Worm (Caenorhabditis elegans) whole organism, L2 larva: ENCODE data around the gene frpr-3.

Source experiments
- F13H6.1 ChIP-seq: sonication (generic microtip); optimal IDR thresholded peaks from 2 replicates; lab custom pipeline; 2016; ENCODE audit warnings: missing genetic modification characterization, missing compliant biosample characterization
- R02D3.7 ChIP-seq: fragments of 150-350 bp; optimal IDR thresholded peaks from 2 replicates; lab custom pipeline; 2014; ENCODE audit warnings: missing biosample characterization, missing genetic modification characterization
- Y55F3AM.14 ChIP-seq: fragments of 200-800 bp; sonication (Bioruptor generic); optimal IDR thresholded peaks from 2 replicates; lab custom pipeline; 2018; ENCODE audit warnings: mild to moderate bottlenecking, missing genetic modification characterization, missing compliant biosample characterization
- ZK546.5 ChIP-seq: sonication (generic microtip); optimal IDR thresholded peaks from 2 replicates; lab custom pipeline; 2017; ENCODE audit warnings: missing biosample characterization, missing genetic modification characterization
- alr-1 ChIP-seq: fragments of 150-350 bp; optimal IDR thresholded peaks from 2 replicates; lab custom pipeline; 2014; ENCODE audit warnings: missing biosample characterization, missing genetic modification characterization
- blmp-1 ChIP-seq: sonication (generic microtip); optimal IDR thresholded peaks from 2 replicates; lab custom pipeline; 2017; ENCODE audit warnings: missing genetic modification characterization, mild to moderate bottlenecking, missing compliant biosample characterization, antibody characterized with exemption, moderate library complexity; ENCODE audit not compliant: insufficient read depth
- ceh-16 ChIP-seq: fragments of 150-350 bp; optimal IDR thresholded peaks from 2 replicates; lab custom pipeline; 2014; ENCODE audit warnings: missing biosample characterization, missing genetic modification characterization
- ceh-82 ChIP-seq: fragments of 150-350 bp; optimal IDR thresholded peaks from 2 replicates; lab custom pipeline; 2014; ENCODE audit warnings: missing biosample characterization, missing genetic modification characterization
- crh-2 ChIP-seq: sonication (generic microtip); optimal IDR thresholded peaks from 2 replicates; lab custom pipeline; 2017; ENCODE audit warnings: missing biosample characterization, missing genetic modification characterization
- dmd-4 ChIP-seq: sonication (generic microtip); optimal IDR thresholded peaks from 2 replicates; lab custom pipeline; 2017; ENCODE audit warnings: missing biosample characterization, missing genetic modification characterization
- egl-27 ChIP-seq: sonication (generic microtip); optimal IDR thresholded peaks from 3 replicates; lab custom pipeline; 2017; ENCODE audit warnings: missing biosample characterization, missing genetic modification reagents, missing genetic modification characterization
- elt-1 ChIP-seq: fragments of 150-350 bp; optimal IDR thresholded peaks from 2 replicates; lab custom pipeline; 2014; ENCODE audit warnings: missing biosample characterization, missing genetic modification characterization
- fos-1 ChIP-seq: fragments of 150-350 bp; optimal IDR thresholded peaks from 2 replicates; lab custom pipeline; 2014; ENCODE audit warnings: missing biosample characterization, missing genetic modification characterization
- gmeb-1 ChIP-seq: fragments of 150-350 bp; optimal IDR thresholded peaks from 2 replicates; lab custom pipeline; 2014; ENCODE audit warnings: missing biosample characterization, missing genetic modification characterization
- lin-11 ChIP-seq: fragments of 150-350 bp; sonication (generic microtip); optimal IDR thresholded peaks from 2 replicates; lab custom pipeline; 2014; ENCODE audit warnings: missing biosample characterization, missing genetic modification characterization, inconsistent platforms, mixed read lengths
- lin-39 ChIP-seq: fragments of 150-350 bp; optimal IDR thresholded peaks from 2 replicates; lab custom pipeline; 2014; ENCODE audit warnings: missing biosample characterization, missing genetic modification reagents, missing genetic modification characterization
- lsy-2 ChIP-seq, 2 experiments: fragments of 150-350 bp in 1 of 2; sonication (generic microtip) in 1 of 2; optimal IDR thresholded peaks; 2 replicates each; lab custom pipeline; 2014 to 2017; ENCODE audit warnings: missing biosample characterization in 2 of 2, missing genetic modification characterization in 2 of 2
- mab-5 ChIP-seq: fragments of 150-350 bp; optimal IDR thresholded peaks from 2 replicates; lab custom pipeline; 2014; ENCODE audit warnings: missing biosample characterization, missing genetic modification characterization
- mdl-1 ChIP-seq, 2 experiments: fragments of 150-350 bp in 1 of 2; sonication (generic microtip) in 1 of 2; optimal IDR thresholded peaks; 2 replicates each; lab custom pipeline; 2017; ENCODE audit warnings: missing biosample characterization in 2 of 2, missing genetic modification characterization in 2 of 2
- nhr-11 ChIP-seq: fragments of 150-350 bp; optimal IDR thresholded peaks from 2 replicates; lab custom pipeline; 2014; ENCODE audit warnings: missing biosample characterization, missing genetic modification characterization
- nhr-12 ChIP-seq: fragments of 150-350 bp; optimal IDR thresholded peaks from 2 replicates; lab custom pipeline; 2014; ENCODE audit warnings: missing biosample characterization, missing genetic modification characterization
- nhr-129 ChIP-seq: fragments of 150-350 bp; optimal IDR thresholded peaks from 2 replicates; lab custom pipeline; 2014; ENCODE audit warnings: missing biosample characterization, missing genetic modification characterization
- nhr-23 ChIP-seq: fragments of 150-350 bp; optimal IDR thresholded peaks from 2 replicates; lab custom pipeline; 2014; ENCODE audit warnings: missing biosample characterization, missing genetic modification reagents, missing genetic modification characterization
- nhr-6 ChIP-seq: fragments of 150-350 bp; optimal IDR thresholded peaks from 2 replicates; lab custom pipeline; 2014; ENCODE audit warnings: missing biosample characterization, missing genetic modification characterization
- sem-4 ChIP-seq: fragments of 150-350 bp; optimal IDR thresholded peaks from 2 replicates; lab custom pipeline; 2014; ENCODE audit warnings: missing biosample characterization, missing genetic modification reagents, missing genetic modification characterization
- sma-9 ChIP-seq, 2 experiments: fragments of 150-350 bp in 1 of 2; sonication (generic microtip) in 1 of 2; optimal IDR thresholded peaks; 2 replicates each; lab custom pipeline; 2014 to 2016; ENCODE audit warnings: missing genetic modification characterization in 2 of 2, mild to moderate bottlenecking in 1 of 2, missing biosample characterization in 1 of 2, missing compliant biosample characterization in 1 of 2, missing genetic modification reagents in 1 of 2, moderate library complexity in 1 of 2
- snpc-4 ChIP-seq: fragments of 150-350 bp; optimal IDR thresholded peaks from 2 replicates; lab custom pipeline; 2014; ENCODE audit warnings: missing biosample characterization, missing genetic modification characterization
- unc-39 ChIP-seq: fragments of 150-350 bp; optimal IDR thresholded peaks from 2 replicates; lab custom pipeline; 2014; ENCODE audit warnings: missing biosample characterization, missing genetic modification characterization
- unc-55 ChIP-seq: fragments of 150-350 bp; sonication (generic microtip); optimal IDR thresholded peaks from 3 replicates; lab custom pipeline; 2014; ENCODE audit warnings: missing biosample characterization, missing genetic modification reagents, missing genetic modification characterization
- unc-62 ChIP-seq: fragments of 150-350 bp; optimal IDR thresholded peaks from 2 replicates; lab custom pipeline; 2014; ENCODE audit warnings: missing biosample characterization, missing genetic modification reagents, missing genetic modification characterization
- ztf-1 ChIP-seq: fragments of 200-800 bp; sonication (Bioruptor generic); conservative IDR thresholded peaks from 2 replicates; pipeline ENCODE4 v1.3.6; 2022; ENCODE audit warnings: missing genetic modification characterization, missing compliant biosample characterization
- ztf-4 ChIP-seq: fragments of 150-350 bp; optimal IDR thresholded peaks from 2 replicates; lab custom pipeline; 2014; ENCODE audit warnings: missing biosample characterization, missing genetic modification characterization

The frpr-3 gene

DNA sequence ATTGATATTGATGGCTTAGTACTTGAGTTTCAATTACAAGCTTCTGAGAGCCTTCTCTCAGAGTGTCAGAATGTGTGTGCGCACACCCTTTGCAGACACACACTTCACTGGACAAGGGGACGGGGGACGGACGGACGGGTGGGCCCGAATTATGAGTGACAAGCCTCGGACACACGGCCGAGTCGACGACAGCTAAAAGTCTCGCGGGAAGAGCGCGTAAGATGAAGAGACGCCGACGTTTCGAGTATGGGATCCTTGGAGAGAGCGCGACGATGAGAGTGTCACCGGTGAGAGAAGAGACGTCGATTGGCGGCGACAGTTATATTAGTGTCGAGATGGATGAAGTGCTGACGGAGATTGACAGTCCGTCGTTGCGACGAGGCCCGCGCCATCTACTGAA lies 25.2 kb upstream of the frpr-3 start:
- TF ChIP-seq unc-55 (GFP tag; lab: Kevin White, UChicago), result peak; percentile 1
- TF ChIP-seq F13H6.1, result peak; percentile 14
- TF ChIP-seq ztf-4 (tag; lab: Kevin White, UChicago), result no peak
- TF ChIP-seq mdl-1 (tag; optimal IDR thresholded peaks at IDR 0.05; lab: Kevin White, UChicago), result no peak
- peak; percentile 7 for TF ChIP-seq sma-9 (GFP tag; optimal IDR thresholded peaks at IDR 0.05; lab: Kevin White, UChicago)
- no peak for TF ChIP-seq sma-9 (tag; optimal IDR thresholded peaks at IDR 0.05; lab: Kevin White, UChicago)

DNA sequence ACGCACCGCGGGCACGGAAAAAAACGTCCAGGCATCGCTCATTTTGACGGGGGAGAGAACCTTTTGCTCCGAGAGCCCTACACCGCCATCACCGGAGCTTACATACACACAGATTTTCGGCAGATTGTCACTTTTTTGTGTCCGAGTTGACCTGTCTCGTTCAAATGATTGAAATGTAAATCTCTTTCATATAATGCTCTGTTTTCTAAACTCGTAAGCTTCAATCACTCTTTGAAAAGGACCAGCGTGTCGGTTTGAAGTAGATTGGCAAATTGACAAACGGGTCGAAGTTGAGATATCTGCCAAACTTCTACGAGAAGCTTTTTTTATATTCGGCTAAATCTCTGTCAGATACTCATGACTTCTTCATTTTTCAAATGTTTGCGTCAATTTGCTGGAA lies 23.9 kb upstream of the frpr-3 start:
- TF ChIP-seq nhr-129 (tag; lab: Kevin White, UChicago) (no peak), alr-1 (no peak), sma-9 (GFP tag; optimal IDR thresholded peaks at IDR 0.05; lab: Kevin White, UChicago) (no peak), sma-9 (tag; optimal IDR thresholded peaks at IDR 0.05; lab: Kevin White, UChicago) (no peak), ceh-82 (tag; lab: Kevin White, UChicago) (no peak), R02D3.7 (tag; lab: Kevin White, UChicago) (no peak), Y55F3AM.14 (GFP tag; lab: Kevin White, UChicago) (no peak), mab-5 (no peak), nhr-23 (tag; lab: Kevin White, UChicago) (no peak), egl-27 (tag; lab: Kevin White, UChicago) (no peak), nhr-6 (tag; lab: Kevin White, UChicago) (no peak), ZK546.5 (tag; lab: Kevin White, UChicago) (no peak), ceh-16 (tag; lab: Kevin White, UChicago) (no peak), nhr-11 (tag; lab: Kevin White, UChicago) (no peak)

DNA sequence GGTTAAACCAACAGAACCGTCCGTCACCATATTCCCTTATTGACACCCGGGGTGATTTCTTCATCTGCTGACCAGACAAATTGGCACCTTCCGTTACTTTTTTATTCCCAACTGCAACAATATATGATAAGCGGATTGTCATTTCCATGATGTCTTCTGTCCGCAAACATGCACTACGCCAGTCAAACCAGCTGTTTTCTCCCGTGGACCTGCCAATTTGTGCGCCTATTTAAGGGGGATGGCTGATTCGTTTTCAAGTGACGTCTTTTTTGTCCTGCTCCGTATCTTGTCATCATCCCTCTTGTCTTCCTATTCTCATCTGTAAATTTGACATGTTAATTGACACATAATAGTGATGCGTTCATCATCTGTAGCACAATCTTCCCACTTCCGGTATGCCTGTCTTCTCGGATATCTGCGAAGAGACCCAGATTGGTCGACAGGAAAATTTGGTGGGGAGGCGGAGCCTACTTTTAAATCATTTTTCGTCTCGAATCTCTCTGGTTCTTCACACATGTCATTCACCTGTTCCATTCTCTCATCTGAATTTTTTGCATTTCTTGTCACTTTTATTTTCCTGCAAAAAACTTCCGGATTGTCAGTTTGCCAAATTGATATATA lies 23.0 kb upstream of the frpr-3 start:
- TF ChIP-seq snpc-4 (tag; lab: Kevin White, UChicago), result no peak
- TF ChIP-seq elt-1 (tag; lab: Kevin White, UChicago), result no peak
- TF ChIP-seq crh-2 (tag; lab: Kevin White, UChicago), result no peak
- TF ChIP-seq lsy-2 (tag; optimal IDR thresholded peaks at IDR 0.05; lab: Kevin White, UChicago), result no peak
- TF ChIP-seq fos-1, result no peak
- no peak for TF ChIP-seq lin-11
- no peak for TF ChIP-seq Y55F3AM.14 (GFP tag; lab: Kevin White, UChicago)
- TF ChIP-seq nhr-12 (tag; lab: Kevin White, UChicago), result no peak
- no peak for TF ChIP-seq unc-39
- TF ChIP-seq dmd-4 (tag; lab: Kevin White, UChicago), result no peak
- TF ChIP-seq sem-4 (tag; lab: Kevin White, UChicago), result no peak

DNA sequence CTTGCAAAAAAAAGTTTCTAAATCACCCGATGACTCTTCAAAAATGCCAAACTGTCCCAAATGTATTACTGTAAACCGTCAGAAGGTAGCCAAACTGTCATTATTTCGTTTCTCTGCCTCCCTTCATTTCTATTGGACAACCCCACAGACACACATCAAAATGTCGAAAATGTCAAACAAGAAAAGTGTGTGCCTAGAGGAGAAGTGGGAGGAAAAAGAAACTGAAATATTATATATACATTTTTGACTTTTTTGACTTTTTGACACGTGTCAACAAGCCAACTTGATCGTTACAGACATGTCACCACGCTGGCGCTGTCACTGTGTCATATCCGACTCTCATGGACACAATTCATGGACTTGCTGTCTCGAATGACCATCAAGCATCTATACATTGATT lies 21.4 kb upstream of the frpr-3 start:
- TF ChIP-seq ztf-4 (tag; lab: Kevin White, UChicago) (no peak), nhr-6 (tag; lab: Kevin White, UChicago) (no peak), sem-4 (tag; lab: Kevin White, UChicago) (no peak), fos-1 (no peak), elt-1 (tag; lab: Kevin White, UChicago) (no peak), nhr-11 (tag; lab: Kevin White, UChicago) (no peak), unc-62 (no peak), dmd-4 (tag; lab: Kevin White, UChicago) (no peak), unc-39 (no peak), ztf-1 (GFP tag; lab: Robert Waterston, UW) (no peak), Y55F3AM.14 (GFP tag; lab: Kevin White, UChicago) (no peak)

DNA sequence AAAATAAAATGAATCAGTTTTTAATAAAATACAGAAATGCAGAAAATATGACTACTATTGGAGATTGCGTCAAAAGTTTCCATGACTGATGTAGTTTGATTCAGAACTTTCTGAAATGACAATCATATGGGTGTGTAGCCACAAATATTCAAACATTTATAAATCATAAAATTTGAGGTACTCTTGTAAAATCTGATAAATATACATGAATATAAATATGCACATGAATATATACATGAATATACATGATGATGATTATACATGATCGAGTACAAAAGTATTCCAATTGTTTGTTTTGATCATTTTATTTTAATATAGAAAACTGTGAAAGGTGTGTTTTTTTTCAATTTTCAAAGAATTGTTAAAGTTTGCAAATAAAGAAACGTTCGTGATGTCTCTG lies 16.5 kb upstream of the frpr-3 start, which contains the start of gene T05B11.4:
TSS of gene T05B11.4 (minus strand) at position 101 of the 400 bp plus-strand sequence.
- TF ChIP-seq lin-39, result no peak
- TF ChIP-seq F13H6.1, result no peak
- TF ChIP-seq nhr-12 (tag; lab: Kevin White, UChicago), result no peak
- TF ChIP-seq R02D3.7 (tag; lab: Kevin White, UChicago), result no peak
- TF ChIP-seq sma-9 (GFP tag; optimal IDR thresholded peaks at IDR 0.05; lab: Kevin White, UChicago), result no peak
- TF ChIP-seq sma-9 (tag; optimal IDR thresholded peaks at IDR 0.05; lab: Kevin White, UChicago), result no peak
- TF ChIP-seq egl-27 (tag; lab: Kevin White, UChicago), result no peak
- no peak for TF ChIP-seq gmeb-1 (tag; lab: Kevin White, UChicago)
- TF ChIP-seq elt-1 (tag; lab: Kevin White, UChicago), result no peak
- TF ChIP-seq alr-1, result no peak
- TF ChIP-seq crh-2 (tag; lab: Kevin White, UChicago), result no peak
- no peak for TF ChIP-seq dmd-4 (tag; lab: Kevin White, UChicago)
- TF ChIP-seq blmp-1 (tag; lab: Kevin White, UChicago), result no peak
- TF ChIP-seq sem-4 (tag; lab: Kevin White, UChicago), result no peak
- TF ChIP-seq fos-1, result no peak
- TF ChIP-seq nhr-23 (tag; lab: Kevin White, UChicago), result no peak
